Worm (Caenorhabditis elegans): Measurements from ENCODE around the gene srh-32.

The srh-32 gene

DNA sequence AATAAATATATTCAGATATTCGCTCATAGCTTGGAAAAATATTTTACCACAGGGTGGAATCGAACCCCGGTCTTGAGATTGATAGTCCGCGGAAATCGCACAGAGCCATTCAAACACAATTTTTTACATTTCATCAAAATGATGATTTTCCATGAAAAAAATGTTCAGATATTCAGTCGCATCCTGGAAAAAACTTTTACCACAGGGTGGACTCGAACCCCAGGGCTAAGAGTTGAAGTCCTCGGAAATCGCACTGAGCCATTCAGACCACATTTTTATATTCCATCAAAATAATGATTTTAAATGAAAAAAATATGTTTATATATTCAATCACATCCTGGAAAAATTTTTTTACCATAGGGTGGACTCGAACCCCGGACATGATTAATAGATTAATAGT, 21.5 kb downstream of the srh-32 start:
- TF ChIP-seq Y116A8C.19 (tag; optimal IDR thresholded peaks at IDR 0.05; ENCODE audit: borderline replicate concordance), result no peak
- TF ChIP-seq nhr-47 (tag; optimal IDR thresholded peaks at IDR 0.05), result no peak
- TF ChIP-seq nhr-76 (tag; optimal IDR thresholded peaks at IDR 0.05), result no peak
- no peak for TF ChIP-seq dpl-1 (GFP tag; optimal IDR thresholded peaks at IDR 0.05)
- no peak for TF ChIP-seq unc-86 (tag; optimal IDR thresholded peaks at IDR 0.05)
- TF ChIP-seq ces-1 (GFP tag; optimal IDR thresholded peaks at IDR 0.05), result no peak
- TF ChIP-seq lsy-2 (tag; optimal IDR thresholded peaks at IDR 0.05), result no peak
- TF ChIP-seq aly-2 (tag; optimal IDR thresholded peaks at IDR 0.05), result no peak
- TF ChIP-seq ztf-4 (tag; optimal IDR thresholded peaks at IDR 0.05), result no peak
- no peak for TF ChIP-seq fkh-10 (GFP tag; optimal IDR thresholded peaks at IDR 0.05)

DNA sequence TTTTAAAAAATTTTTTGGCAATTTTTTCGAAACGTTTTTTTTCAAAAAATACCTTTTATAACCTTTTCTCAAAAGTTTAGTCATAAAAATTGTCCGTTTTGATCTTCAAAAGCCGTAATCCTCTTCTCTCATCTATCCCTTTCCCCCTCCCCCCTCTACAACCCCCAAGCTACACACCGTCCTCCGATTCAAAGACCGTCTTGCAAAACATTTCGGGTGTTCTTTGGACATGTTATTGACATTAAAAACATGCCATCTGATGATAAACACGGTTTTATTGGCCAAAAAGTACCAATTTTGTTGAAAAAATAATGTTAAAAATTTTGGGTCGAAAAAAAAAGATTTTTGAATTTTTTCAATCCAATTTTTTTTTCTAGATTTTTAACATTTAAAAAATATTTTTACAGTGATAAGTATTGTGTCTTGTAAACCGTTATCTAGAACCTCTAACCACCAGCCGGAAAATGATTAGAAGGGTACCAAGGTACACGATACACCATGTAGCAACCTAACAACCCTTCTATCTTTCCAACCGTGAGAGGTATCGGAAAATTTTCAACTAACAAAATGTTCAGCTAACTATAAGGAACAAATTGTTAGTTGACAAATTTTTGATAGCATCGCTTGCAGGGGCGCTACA, 22.2 kb downstream of the srh-32 start:
- no peak for TF ChIP-seq ceh-8 (GFP tag; optimal IDR thresholded peaks at IDR 0.05)
- peak; percentile 76 for TF ChIP-seq nhr-85 (tag)
- TF ChIP-seq elt-3 (tag; optimal IDR thresholded peaks at IDR 0.05), result peak in 2 of 6 experiments; percentile 4 to 19
- TF ChIP-seq pax-3 (tag; optimal IDR thresholded peaks at IDR 0.05), result no peak
- TF ChIP-seq sptf-1 (tag; optimal IDR thresholded peaks at IDR 0.05), result no peak
- peak; percentile 17 for TF ChIP-seq nhr-20 (tag; optimal IDR thresholded peaks at IDR 0.05)
- TF ChIP-seq skn-1 (tag; optimal IDR thresholded peaks at IDR 0.05), result no peak
- peak in 1 of 2 experiments; percentile 9 for TF ChIP-seq mdl-1 (tag; optimal IDR thresholded peaks at IDR 0.05)
- TF ChIP-seq isw-1 (GFP tag; IDR thresholded peaks at IDR 0.05), result no peak
- TF ChIP-seq blmp-1 (tag; optimal IDR thresholded peaks at IDR 0.05), result peak; percentile 49
- TF ChIP-seq irx-1 (tag; optimal IDR thresholded peaks at IDR 0.05), result no peak
- TF ChIP-seq aly-2 (tag; optimal IDR thresholded peaks at IDR 0.05), result no peak
- TF ChIP-seq nhr-19 (GFP tag; conservative IDR thresholded peaks at IDR 0.05), result peak; percentile 73
- no peak for TF ChIP-seq dsc-1 (tag; optimal IDR thresholded peaks at IDR 0.05)
- peak; percentile 19 for TF ChIP-seq lin-14 (GFP tag; optimal IDR thresholded peaks at IDR 0.05)
- peak; percentile 17 for TF ChIP-seq elt-2 (tag; optimal IDR thresholded peaks at IDR 0.05)

DNA sequence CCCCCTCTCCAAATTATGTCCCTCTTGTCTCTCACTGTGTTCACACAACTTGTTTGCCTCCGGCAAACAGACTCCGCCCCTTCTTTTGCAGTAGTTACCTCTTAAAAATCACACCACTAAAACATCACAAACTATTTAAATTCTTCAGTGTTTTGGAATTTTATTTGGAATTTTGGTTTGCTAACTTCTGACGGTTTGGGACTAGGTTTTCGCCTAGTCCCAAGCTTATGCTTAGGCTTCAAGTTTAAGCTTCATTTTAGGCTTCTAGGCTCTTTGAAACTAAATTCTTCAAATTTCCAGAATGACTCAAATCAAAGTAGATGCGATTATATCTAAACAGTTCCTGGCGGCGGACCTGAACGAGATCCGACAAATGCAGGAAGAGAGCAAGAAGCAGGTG, 23.7 kb downstream of the srh-32 start, which contains the start of gene fat-5:
Gene fat-5 (plus strand): TSS at position 301 of the 400 bp plus-strand sequence.
- no peak for TF ChIP-seq nhr-71 (tag; optimal IDR thresholded peaks at IDR 0.05)
- TF ChIP-seq rnt-1 (tag; optimal IDR thresholded peaks at IDR 0.05), result no peak
- TF ChIP-seq aly-2 (tag; optimal IDR thresholded peaks at IDR 0.05), result no peak
- TF ChIP-seq elt-2 (tag; optimal IDR thresholded peaks at IDR 0.05), result no peak
- TF ChIP-seq ceh-63 (GFP tag; optimal IDR thresholded peaks at IDR 0.05), result no peak
- no peak for TF ChIP-seq nhr-28 (tag; optimal IDR thresholded peaks at IDR 0.05)
- no peak for TF ChIP-seq ama-1 (optimal IDR thresholded peaks at IDR 0.05)
- no peak for TF ChIP-seq C04F5.9 (tag; optimal IDR thresholded peaks at IDR 0.05)
- TF ChIP-seq sox-4 (tag; optimal IDR thresholded peaks at IDR 0.05), result no peak
- no peak for TF ChIP-seq unc-86 (tag; optimal IDR thresholded peaks at IDR 0.05)
- no peak for TF ChIP-seq unc-62 (GFP tag; optimal IDR thresholded peaks at IDR 0.05)
- TF ChIP-seq pax-3 (tag; optimal IDR thresholded peaks at IDR 0.05), result no peak
- TF ChIP-seq ceh-88 (GFP tag; IDR thresholded peaks at IDR 0.05), result no peak
- no peak for TF ChIP-seq nhr-12 (tag; optimal IDR thresholded peaks at IDR 0.05)
- no peak for TF ChIP-seq ceh-8 (GFP tag; optimal IDR thresholded peaks at IDR 0.05)
- no peak for TF ChIP-seq irx-1 (tag; optimal IDR thresholded peaks at IDR 0.05)

DNA sequence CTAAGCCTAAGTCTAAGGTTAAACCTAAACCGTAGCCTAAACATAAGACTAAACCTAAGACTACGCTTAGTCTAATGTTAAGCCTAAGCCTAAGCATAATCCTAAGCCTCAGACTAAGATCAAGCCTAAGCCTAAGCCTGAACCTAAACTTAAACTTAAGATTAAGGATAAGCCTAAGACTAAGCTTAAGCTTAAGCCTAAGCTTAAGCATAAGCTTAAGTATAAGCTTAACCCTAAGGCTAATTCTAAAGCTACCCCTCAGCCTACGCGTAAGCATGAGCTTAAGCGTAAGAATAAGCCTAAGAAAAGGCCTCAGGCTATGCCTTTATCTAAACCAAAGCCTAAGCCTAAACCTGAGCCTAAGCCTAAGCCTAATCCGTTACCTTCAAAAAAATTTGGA, 27.3 kb downstream of the srh-32 start:
- TF ChIP-seq unc-86 (tag; optimal IDR thresholded peaks at IDR 0.05), result no peak
- no peak for TF ChIP-seq elt-2 (tag; optimal IDR thresholded peaks at IDR 0.05)
- TF ChIP-seq skn-1 (tag; optimal IDR thresholded peaks at IDR 0.05), result no peak
- TF ChIP-seq ets-5 (GFP tag; IDR thresholded peaks at IDR 0.05), result no peak
- TF ChIP-seq nhr-19 (GFP tag; conservative IDR thresholded peaks at IDR 0.05), result no peak
- TF ChIP-seq nhr-12 (tag; optimal IDR thresholded peaks at IDR 0.05), result no peak
- TF ChIP-seq hlh-4 (tag; optimal IDR thresholded peaks at IDR 0.05), result no peak
- TF ChIP-seq nhr-47 (tag; optimal IDR thresholded peaks at IDR 0.05), result no peak
- TF ChIP-seq zag-1 (tag; optimal IDR thresholded peaks at IDR 0.05), result no peak
- no peak for TF ChIP-seq mef-2 (tag; optimal IDR thresholded peaks at IDR 0.05)
- no peak for TF ChIP-seq unc-98 (GFP tag; IDR thresholded peaks at IDR 0.05)
- no peak for TF ChIP-seq nhr-90 (tag; optimal IDR thresholded peaks at IDR 0.05; ENCODE audit: poor library complexity)
- TF ChIP-seq tlp-1 (tag; optimal IDR thresholded peaks at IDR 0.05), result no peak
- TF ChIP-seq hpl-2 (GFP tag; optimal IDR thresholded peaks at IDR 0.05), result no peak
- no peak for TF ChIP-seq isw-1 (GFP tag; IDR thresholded peaks at IDR 0.05)
- TF ChIP-seq dsc-1 (tag; optimal IDR thresholded peaks at IDR 0.05), result no peak
- no peak for TF ChIP-seq irx-1 (tag; optimal IDR thresholded peaks at IDR 0.05)
- no peak for TF ChIP-seq nhr-77 (tag; optimal IDR thresholded peaks at IDR 0.05)
- no peak for TF ChIP-seq snu-23 (GFP tag; optimal IDR thresholded peaks at IDR 0.05)

Measured in whole organism, L1 larva.